Fruit fly (Drosophila melanogaster) whole organism, embryonic: Measurements from ENCODE around the gene UbcE2H.

Source experiments
- ATbp ChIP-seq: fragments of 200-800 bp; sonication (Bioruptor generic); optimal IDR thresholded peaks from 2 replicates; lab custom pipeline; 2017; ENCODE audit warnings: missing biosample characterization, mild to moderate bottlenecking, missing genetic modification characterization, missing genetic modification reagents
- Bdp1 ChIP-seq: fragments of 200-800 bp; sonication (Bioruptor generic); optimal IDR thresholded peaks from 3 replicates; lab custom pipeline; 2016; ENCODE audit warnings: missing biosample characterization, missing genetic modification characterization
- CG10979 ChIP-seq: fragments of 200-800 bp; sonication (Bioruptor generic); optimal IDR thresholded peaks from 2 replicates; lab custom pipeline; 2018; ENCODE audit warnings: missing biosample characterization, mild to moderate bottlenecking, missing genetic modification characterization, moderate library complexity
- CG11456 ChIP-seq: fragments of 200-800 bp; sonication (Bioruptor generic); IDR thresholded peaks from 3 replicates; pipeline ENCODE4 v1.3.6; 2022; ENCODE audit warnings: missing biosample characterization, missing genetic modification characterization
- CG11723 ChIP-seq: fragments of 200-800 bp; sonication (Bioruptor generic); optimal IDR thresholded peaks from 2 replicates; lab custom pipeline; 2017; ENCODE audit warnings: missing biosample characterization, mild to moderate bottlenecking, missing genetic modification characterization
- CG12299 ChIP-seq: fragments of 200-800 bp; sonication (Bioruptor generic); optimal IDR thresholded peaks from 2 replicates; lab custom pipeline; 2018; ENCODE audit warnings: missing biosample characterization, mild to moderate bottlenecking, missing genetic modification characterization
- CG13296 ChIP-seq: fragments of 200-800 bp; sonication (Bioruptor generic); optimal IDR thresholded peaks from 3 replicates; lab custom pipeline; 2018; ENCODE audit warnings: missing biosample characterization, mild to moderate bottlenecking, missing genetic modification characterization
- CG14965 ChIP-seq: fragments of 200-800 bp; sonication (Bioruptor generic); optimal IDR thresholded peaks from 2 replicates; lab custom pipeline; 2016; ENCODE audit warnings: missing biosample characterization, missing genetic modification characterization, borderline replicate concordance
- CG15514 ChIP-seq: fragments of 200-800 bp; sonication (Bioruptor generic); optimal IDR thresholded peaks from 3 replicates; lab custom pipeline; 2017; ENCODE audit warnings: missing biosample characterization, missing genetic modification characterization, mild to moderate bottlenecking, moderate library complexity, missing genetic modification reagents
- CG16779 ChIP-seq: fragments of 200-800 bp; sonication (Bioruptor generic); IDR thresholded peaks from 2 replicates; pipeline ENCODE4 v1.3.6; 2022; ENCODE audit warnings: missing biosample characterization, missing genetic modification characterization
- CG17328 ChIP-seq: fragments of 200-800 bp; sonication (Bioruptor generic); IDR thresholded peaks from 2 replicates; pipeline ENCODE4 v1.3.6; 2022; ENCODE audit warnings: missing biosample characterization, missing genetic modification characterization
- CG1832 ChIP-seq: fragments of 200-800 bp; sonication (Bioruptor generic); optimal IDR thresholded peaks from 2 replicates; lab custom pipeline; 2017; ENCODE audit warnings: missing biosample characterization, mild to moderate bottlenecking, missing genetic modification characterization, inconsistent platforms
- CG2129 ChIP-seq: fragments of 200-800 bp; sonication (Bioruptor generic); IDR thresholded peaks from 2 replicates; pipeline ENCODE4 v1.3.6; 2022; ENCODE audit warnings: missing biosample characterization, missing genetic modification characterization; ENCODE audit not compliant: partially characterized antibody
- CG30431 ChIP-seq: fragments of 200-800 bp; sonication (Bioruptor generic); optimal IDR thresholded peaks from 2 replicates; lab custom pipeline; 2017; ENCODE audit warnings: missing biosample characterization, missing genetic modification characterization
- CG5180 ChIP-seq: fragments of 200-800 bp; sonication (Bioruptor generic); optimal IDR thresholded peaks from 3 replicates; lab custom pipeline; 2017; ENCODE audit warnings: missing biosample characterization, missing genetic modification characterization, mild to moderate bottlenecking, moderate library complexity, missing genetic modification reagents
- CG6254 ChIP-seq: fragments of 200-800 bp; sonication (Bioruptor generic); optimal IDR thresholded peaks from 3 replicates; lab custom pipeline; 2017; ENCODE audit warnings: mild to moderate bottlenecking, missing biosample characterization, missing genetic modification reagents, missing genetic modification characterization
- CG9727 ChIP-seq: fragments of 200-800 bp; sonication (Bioruptor generic); optimal IDR thresholded peaks from 3 replicates; lab custom pipeline; 2017; ENCODE audit warnings: missing biosample characterization, mild to moderate bottlenecking, missing genetic modification characterization
- CG9797 ChIP-seq: fragments of 200-800 bp; sonication (Bioruptor generic); optimal IDR thresholded peaks from 3 replicates; lab custom pipeline; 2018; ENCODE audit warnings: missing biosample characterization, mild to moderate bottlenecking, missing genetic modification characterization
- CkIIα-i1 ChIP-seq: fragments of 200-800 bp; sonication (Bioruptor generic); IDR thresholded peaks from 2 replicates; pipeline ENCODE4 v1.3.6; 2022; ENCODE audit warnings: missing biosample characterization, missing genetic modification characterization
- Dip2 ChIP-seq: fragments of 200-800 bp; sonication (Bioruptor generic); IDR thresholded peaks from 2 replicates; pipeline ENCODE4 v1.3.6; 2022; ENCODE audit warnings: missing biosample characterization, missing genetic modification characterization
- Drgx ChIP-seq: fragments of 200-800 bp; sonication (Bioruptor generic); IDR thresholded peaks from 2 replicates; pipeline ENCODE4 v1.3.6; 2022; ENCODE audit warnings: missing biosample characterization, missing genetic modification characterization
- MTF-1 ChIP-seq: fragments of 200-800 bp; sonication (Bioruptor generic); optimal IDR thresholded peaks from 2 replicates; lab custom pipeline; 2018; ENCODE audit warnings: missing biosample characterization, mild to moderate bottlenecking, missing genetic modification characterization, borderline replicate concordance
- Meics ChIP-seq: fragments of 200-800 bp; sonication (Bioruptor generic); optimal IDR thresholded peaks from 2 replicates; lab custom pipeline; 2017; ENCODE audit warnings: missing biosample characterization, mild to moderate bottlenecking, missing genetic modification characterization
- PHDP ChIP-seq: fragments of 200-800 bp; sonication (Bioruptor generic); optimal IDR thresholded peaks from 3 replicates; lab custom pipeline; 2018; ENCODE audit warnings: missing biosample characterization, mild to moderate bottlenecking, missing genetic modification characterization, moderate library complexity
- Poxn ChIP-seq: fragments of 200-800 bp; sonication (Bioruptor generic); IDR thresholded peaks from 2 replicates; pipeline ENCODE4 v1.3.6; 2022; ENCODE audit warnings: missing biosample characterization, missing genetic modification characterization
- Scr ChIP-seq: fragments of 200-800 bp; sonication (Bioruptor generic); IDR thresholded peaks from 2 replicates; pipeline ENCODE4 v1.3.6; 2022; ENCODE audit warnings: missing biosample characterization, missing genetic modification characterization; ENCODE audit not compliant: partially characterized antibody
- Sin3A ChIP-seq: fragments of >200 bp; optimal IDR thresholded peaks from 2 replicates; lab custom pipeline; 2018
- TFAM ChIP-seq: fragments of 200-800 bp; sonication (Bioruptor generic); optimal IDR thresholded peaks from 2 replicates; lab custom pipeline; 2017; ENCODE audit warnings: missing biosample characterization, missing genetic modification characterization, inconsistent platforms
- YL-1 ChIP-seq: fragments of 200-800 bp; sonication (Bioruptor generic); optimal IDR thresholded peaks from 3 replicates; lab custom pipeline; 2017; ENCODE audit warnings: missing biosample characterization, mild to moderate bottlenecking, missing genetic modification characterization
- br ChIP-seq: fragments of >200 bp; optimal IDR thresholded peaks from 2 replicates; lab custom pipeline; 2017
- ci ChIP-seq: fragments of 200-800 bp; sonication (Bioruptor generic); IDR thresholded peaks from 3 replicates; pipeline ENCODE4 v1.3.6; 2022; ENCODE audit warnings: missing biosample characterization, missing genetic modification characterization
- cwo ChIP-seq: fragments of 200-800 bp; sonication (Bioruptor generic); optimal IDR thresholded peaks from 3 replicates; lab custom pipeline; 2017; ENCODE audit warnings: missing biosample characterization, missing genetic modification characterization, mild to moderate bottlenecking, moderate library complexity, missing genetic modification reagents
- dan ChIP-seq: fragments of 200-800 bp; sonication (Bioruptor generic); IDR thresholded peaks from 2 replicates; pipeline ENCODE4 v1.3.6; 2022; ENCODE audit warnings: missing biosample characterization, missing genetic modification characterization
- dysf ChIP-seq: fragments of 200-800 bp; sonication (Bioruptor generic); IDR thresholded peaks from 3 replicates; pipeline ENCODE4 v1.3.6; 2022; ENCODE audit warnings: missing biosample characterization, missing genetic modification characterization
- en ChIP-seq: fragments of 200-800 bp; sonication (Bioruptor generic); optimal IDR thresholded peaks from 2 replicates; lab custom pipeline; 2016; ENCODE audit warnings: missing biosample characterization, missing genetic modification characterization
- eve ChIP-seq, 2 experiments: fragments of >200 bp; optimal IDR thresholded peaks; 2 replicates each; lab custom pipeline; 2017; ENCODE audit warnings: missing biosample characterization in 2 of 2, missing genetic modification characterization in 2 of 2
- gem ChIP-seq: fragments of 200-800 bp; sonication (Bioruptor generic); optimal IDR thresholded peaks from 2 replicates; lab custom pipeline; 2019; ENCODE audit warnings: missing biosample characterization, mild to moderate bottlenecking, missing genetic modification characterization, moderate library complexity
- hbn ChIP-seq: fragments of 200-800 bp; sonication (Bioruptor generic); IDR thresholded peaks from 2 replicates; pipeline ENCODE4 v1.3.6; 2022; ENCODE audit warnings: missing biosample characterization, missing genetic modification characterization; ENCODE audit not compliant: partially characterized antibody
- inv ChIP-seq: fragments of 200-800 bp; sonication (Bioruptor generic); IDR thresholded peaks from 2 replicates; pipeline ENCODE4 v1.3.6; 2022; ENCODE audit warnings: missing biosample characterization, missing genetic modification characterization; ENCODE audit not compliant: partially characterized antibody
- kah ChIP-seq: fragments of 200-800 bp; sonication (Bioruptor generic); optimal IDR thresholded peaks from 2 replicates; lab custom pipeline; 2018; ENCODE audit warnings: missing biosample characterization, mild to moderate bottlenecking, missing genetic modification characterization
- nerfin-1 ChIP-seq: fragments of 200-800 bp; sonication (Bioruptor generic); optimal IDR thresholded peaks from 3 replicates; lab custom pipeline; 2019; ENCODE audit warnings: missing biosample characterization, mild to moderate bottlenecking, missing genetic modification characterization, moderate library complexity
- onecut ChIP-seq: fragments of 200-800 bp; sonication (Bioruptor generic); IDR thresholded peaks from 2 replicates; pipeline ENCODE4 v1.3.6; 2022; ENCODE audit warnings: missing biosample characterization, missing genetic modification characterization
- peb ChIP-seq: fragments of 200-800 bp; sonication (Bioruptor generic); IDR thresholded peaks from 2 replicates; pipeline ENCODE4 v1.3.6; 2022; ENCODE audit warnings: missing biosample characterization, missing genetic modification characterization
- pho ChIP-seq: fragments of 200-800 bp; sonication (Bioruptor generic); optimal IDR thresholded peaks from 2 replicates; lab custom pipeline; 2016; ENCODE audit warnings: missing biosample characterization, missing genetic modification characterization
- schlank ChIP-seq: fragments of 200-800 bp; sonication (Bioruptor generic); optimal IDR thresholded peaks from 2 replicates; lab custom pipeline; 2018; ENCODE audit warnings: missing biosample characterization, mild to moderate bottlenecking, missing genetic modification characterization
- sqz ChIP-seq: fragments of 200-800 bp; sonication (Bioruptor generic); optimal IDR thresholded peaks from 3 replicates; lab custom pipeline; 2018; ENCODE audit warnings: missing biosample characterization, mild to moderate bottlenecking, missing genetic modification characterization
- stc ChIP-seq: fragments of 200-800 bp; sonication (Bioruptor generic); IDR thresholded peaks from 2 replicates; pipeline ENCODE4 v1.3.6; 2022; ENCODE audit warnings: missing biosample characterization, missing genetic modification characterization
- sug ChIP-seq: fragments of 200-800 bp; optimal IDR thresholded peaks from 2 replicates; lab custom pipeline; 2019; ENCODE audit warnings: missing biosample characterization, mild to moderate bottlenecking, missing genetic modification characterization, moderate library complexity
- ttk ChIP-seq: fragments of 200-800 bp; sonication (Bioruptor generic); IDR thresholded peaks from 2 replicates; pipeline ENCODE4 v2.1.2; 2022; ENCODE audit warnings: missing biosample characterization, missing genetic modification characterization
- usp ChIP-seq: fragments of >200 bp; optimal IDR thresholded peaks from 2 replicates; lab custom pipeline; 2017; ENCODE audit warnings: missing biosample characterization, missing genetic modification characterization
- wor ChIP-seq: fragments of 200-800 bp; sonication (Bioruptor generic); IDR thresholded peaks from 2 replicates; pipeline ENCODE4 v1.3.6; 2022; ENCODE audit warnings: missing biosample characterization, missing genetic modification characterization

UbcE2H gene

dm6 chrX:8057299-8057730 is 36.5 kb downstream of the UbcE2H start (continued):
- TF ChIP-seq CG16779 (GFP tag; lab: Robert Waterston, UW) = no peak
- TF ChIP-seq usp (GFP tag; lab: Kevin White, UChicago) = no peak
- TF ChIP-seq CG5180 (GFP tag; lab: Kevin White, UChicago) = peak; percentile 61
- TF ChIP-seq YL-1 = no peak
- TF ChIP-seq nerfin-1 = peak; percentile 15
- peak; percentile 48 for TF ChIP-seq cwo (GFP tag; lab: Kevin White, UChicago)
- peak; percentile 71 for TF ChIP-seq CG30431 (GFP tag; lab: Kevin White, UChicago)
- TF ChIP-seq ttk (GFP tag; lab: Robert Waterston, UW) = peak; percentile 39; the same call in 1 of the 2 replicates
- peak; percentile 63 for TF ChIP-seq en (GFP tag; lab: Kevin White, UChicago)
- TF ChIP-seq Drgx (GFP tag; lab: Robert Waterston, UW) = peak; percentile 47; the same call in 1 of the 2 replicates
- peak; percentile 26 for TF ChIP-seq TFAM (GFP tag; lab: Kevin White, UChicago)
- TF ChIP-seq gem (tag; lab: Kevin White, UChicago) = peak; percentile 84
- TF ChIP-seq eve (GFP tag; optimal IDR thresholded peaks at IDR 0.05; lab: Kevin White, UChicago) = peak in 1 of 2 experiments; percentile 85
- TF ChIP-seq CG11456 (GFP tag; lab: Robert Waterston, UW) = peak; percentile 70; the same call in 1 of the 3 replicates
- TF ChIP-seq wor = no peak; the same call in 1 of the 2 replicates
- TF ChIP-seq CG12299 = no peak
- TF ChIP-seq CG14965 (GFP tag; lab: Kevin White, UChicago) = no peak
- peak; percentile 48 for TF ChIP-seq Bdp1 (GFP tag; lab: Kevin White, UChicago)
- TF ChIP-seq CkIIα-i1 (GFP tag; lab: Robert Waterston, UW) = no peak
- no peak for TF ChIP-seq dan (GFP tag; lab: Robert Waterston, UW)
- peak; percentile 86 for TF ChIP-seq Meics (GFP tag; lab: Kevin White, UChicago)
- TF ChIP-seq ci (GFP tag; lab: Robert Waterston, UW) = peak; percentile 41; the same call in 1 of the 3 replicates
- no peak for TF ChIP-seq peb (GFP tag; lab: Robert Waterston, UW)
- TF ChIP-seq Scr (GFP tag; lab: Robert Waterston, UW) = no peak
- no peak for TF ChIP-seq hbn (GFP tag; lab: Robert Waterston, UW)
- TF ChIP-seq schlank (tag; lab: Kevin White, UChicago) = peak; percentile 6
- peak; percentile 33 for TF ChIP-seq MTF-1 (GFP tag; lab: Kevin White, UChicago)
- TF ChIP-seq CG13296 (GFP tag; lab: Kevin White, UChicago) = peak; percentile 58
- peak; percentile 59 for TF ChIP-seq PHDP (tag; lab: Kevin White, UChicago)
- no peak for TF ChIP-seq CG9797 (GFP tag; lab: Kevin White, UChicago)
- TF ChIP-seq CG1832 (GFP tag; lab: Kevin White, UChicago) = no peak
- peak; percentile 27; the same call in 1 of the 2 replicates for TF ChIP-seq onecut (GFP tag; lab: Robert Waterston, UW)
- no peak for TF ChIP-seq CG15514
- TF ChIP-seq CG9727 (GFP tag; lab: Kevin White, UChicago) = peak; percentile 76
- TF ChIP-seq CG11723 (GFP tag; lab: Kevin White, UChicago) = peak; percentile 45
- peak; percentile 74 for TF ChIP-seq CG10979
- TF ChIP-seq dysf = peak; percentile 76; the same call in 2 of the 3 replicates
- peak; percentile 78 for TF ChIP-seq pho (GFP tag; lab: Kevin White, UChicago)
- TF ChIP-seq ATbp = peak; percentile 40
- no peak for TF ChIP-seq sqz (GFP tag; lab: Kevin White, UChicago)
- peak; percentile 7 for TF ChIP-seq kah (GFP tag; lab: Kevin White, UChicago)
- no peak for TF ChIP-seq br
- TF ChIP-seq CG2129 (GFP tag; lab: Robert Waterston, UW) = no peak
- no peak for TF ChIP-seq Sin3A (lab: Kevin White, UChicago)
- TF ChIP-seq stc = 0 out of 2 replicates have a peak, but pooled peaks have one; percentile 44
- peak; percentile 60 for TF ChIP-seq sug (tag; lab: Kevin White, UChicago)
- TF ChIP-seq CG6254 (GFP tag; lab: Kevin White, UChicago) = no peak
- 0 out of 2 replicates have a peak, but pooled peaks have one; percentile 47 for TF ChIP-seq CG17328 (GFP tag; lab: Robert Waterston, UW)
- no peak for TF ChIP-seq Dip2 (GFP tag; lab: Robert Waterston, UW)
- no peak for TF ChIP-seq inv (GFP tag; lab: Robert Waterston, UW)
- no peak for TF ChIP-seq Poxn
